Fruit fly (Drosophila melanogaster) whole organism, adult: Measurements from ENCODE around the gene CG17472.

Experiments used
- Clk ChIP-seq: fragments of 200-800 bp; sonication (Bioruptor generic); optimal IDR thresholded peaks from 2 replicates; lab custom pipeline; 2017; ENCODE audit warnings: missing biosample characterization, missing genetic modification characterization
- Hr96 ChIP-seq: fragments of 200-800 bp; sonication (Bioruptor generic); optimal IDR thresholded peaks from 2 replicates; lab custom pipeline; 2016; ENCODE audit warnings: missing biosample characterization, missing genetic modification characterization
- Mnt ChIP-seq: fragments of 200-800 bp; sonication (Bioruptor generic); optimal IDR thresholded peaks from 2 replicates; lab custom pipeline; 2016; ENCODE audit warnings: missing biosample characterization, mild to moderate bottlenecking, missing genetic modification characterization
- cnc ChIP-seq, 2 experiments: fragments of >200 bp; optimal IDR thresholded peaks; 2 replicates each; lab custom pipeline; 2017
- toe ChIP-seq: fragments of 200-800 bp; sonication (Bioruptor generic); optimal IDR thresholded peaks from 2 replicates; lab custom pipeline; 2016; ENCODE audit warnings: missing biosample characterization, missing genetic modification characterization

dm6 chr2L:20656110-20656509, 21.8 kb downstream of the CG17472 start, which contains the start of the genes brun and CG2614:
- TF ChIP-seq Hr96 (no peak), cnc (optimal IDR thresholded peaks at IDR 0.05; lab: Kevin White, UChicago) (no peak), Mnt (GFP tag; lab: Kevin White, UChicago) (peak; percentile 64), Clk (peak; percentile 41), toe (peak; percentile 79)
